Worm (Caenorhabditis elegans) whole organism, L1 larva: ENCODE results near the gene D1086.9.
A peak's percentile ranks its signal among the peaks of the same experiment; 100 is the strongest.

ENCODE experiments used
- C34B4.2 ChIP-seq: sonication (generic microtip); optimal IDR thresholded peaks from 2 replicates; lab custom pipeline; 2017; ENCODE audit warnings: mild to moderate bottlenecking, missing genetic modification characterization, missing compliant biosample characterization
- alr-1 ChIP-seq: fragments of 200-800 bp; sonication (Bioruptor generic); optimal IDR thresholded peaks from 2 replicates; lab custom pipeline; 2018; ENCODE audit warnings: borderline replicate concordance, mild to moderate bottlenecking, missing genetic modification characterization, missing compliant biosample characterization
- blmp-1 ChIP-seq: fragments of 150-350 bp; optimal IDR thresholded peaks from 2 replicates; lab custom pipeline; 2014; ENCODE audit warnings: missing biosample characterization, missing genetic modification characterization
- ceh-82 ChIP-seq, 3 experiments: fragments of 150-350 bp in 1 of 3; sonication (generic microtip) in 2 of 3; optimal IDR thresholded peaks; 2 replicates each; lab custom pipeline; 2014 to 2017; ENCODE audit warnings: missing biosample characterization in 3 of 3, missing genetic modification characterization in 3 of 3
- ceh-90 ChIP-seq: sonication (generic microtip); optimal IDR thresholded peaks from 2 replicates; lab custom pipeline; 2016; ENCODE audit warnings: missing genetic modification characterization, missing compliant biosample characterization
- dpl-1 ChIP-seq, 3 experiments: fragments of 150-350 bp in 2 of 3; sonication (generic microtip) in 1 of 3; optimal IDR thresholded peaks; 2 replicates each; lab custom pipeline; 2014 to 2017; ENCODE audit warnings: missing biosample characterization in 3 of 3, missing genetic modification characterization in 3 of 3, missing genetic modification reagents in 3 of 3
- efl-1 ChIP-seq, 4 experiments: fragments of 150-350 bp; optimal IDR thresholded peaks in 3 of 4; peaks in 1 of 4; 1 replicate in 1 of 4; 2 replicates in 3 of 4; lab custom pipeline; 2014; ENCODE audit warnings: missing biosample characterization in 2 of 4, missing genetic modification characterization in 2 of 4, missing genetic modification reagents in 2 of 4
- elt-2 ChIP-seq: sonication (generic microtip); optimal IDR thresholded peaks from 2 replicates; lab custom pipeline; 2016; ENCODE audit warnings: missing genetic modification characterization, mild to moderate bottlenecking, inconsistent platforms, missing compliant biosample characterization, missing genetic modification reagents
- ets-5 ChIP-seq: fragments of 200-800 bp; sonication (Bioruptor generic); IDR thresholded peaks from 2 replicates; pipeline ENCODE4 v1.3.6; 2022; ENCODE audit warnings: missing genetic modification characterization, missing compliant biosample characterization
- fkh-10 ChIP-seq: sonication (generic microtip); optimal IDR thresholded peaks from 2 replicates; lab custom pipeline; 2017; ENCODE audit warnings: missing biosample characterization, missing genetic modification reagents, missing genetic modification characterization
- fkh-4 ChIP-seq: sonication (generic microtip); optimal IDR thresholded peaks from 2 replicates; lab custom pipeline; 2016; ENCODE audit warnings: missing compliant biosample characterization, missing genetic modification characterization, borderline replicate concordance
- fos-1 ChIP-seq: fragments of 150-350 bp; optimal IDR thresholded peaks from 2 replicates; lab custom pipeline; 2014; ENCODE audit warnings: missing biosample characterization, missing genetic modification characterization
- hlh-4 ChIP-seq: sonication (generic microtip); optimal IDR thresholded peaks from 2 replicates; lab custom pipeline; 2016; ENCODE audit warnings: mild to moderate bottlenecking, missing genetic modification characterization, missing compliant biosample characterization
- hpl-2 ChIP-seq: fragments of 150-350 bp; optimal IDR thresholded peaks from 2 replicates; lab custom pipeline; 2014; ENCODE audit warnings: missing biosample characterization, missing genetic modification reagents, missing genetic modification characterization
- lin-13 ChIP-seq: fragments of 150-350 bp; optimal IDR thresholded peaks from 2 replicates; lab custom pipeline; 2014; ENCODE audit warnings: missing biosample characterization, missing genetic modification reagents, missing genetic modification characterization
- lin-14 ChIP-seq: fragments of 200-800 bp; sonication (Bioruptor generic); optimal IDR thresholded peaks from 2 replicates; lab custom pipeline; 2018; ENCODE audit warnings: mild to moderate bottlenecking, missing genetic modification characterization, moderate library complexity, missing compliant biosample characterization
- lin-15B ChIP-seq: fragments of 150-350 bp; sonication (generic microtip); optimal IDR thresholded peaks from 3 replicates; lab custom pipeline; 2014; ENCODE audit warnings: missing biosample characterization, missing genetic modification characterization
- lin-35 ChIP-seq, 2 experiments: fragments of 150-350 bp; optimal IDR thresholded peaks; 2 replicates each; lab custom pipeline; 2014; ENCODE audit warnings: missing biosample characterization in 2 of 2, missing genetic modification characterization in 2 of 2, missing genetic modification reagents in 2 of 2
- lin-39 ChIP-seq: fragments of 150-350 bp; optimal IDR thresholded peaks from 2 replicates; lab custom pipeline; 2014; ENCODE audit warnings: missing biosample characterization, missing genetic modification reagents, missing genetic modification characterization
- lsy-2 ChIP-seq, 2 experiments: fragments of 150-350 bp; optimal IDR thresholded peaks; 2 replicates each; lab custom pipeline; 2014; ENCODE audit warnings: missing biosample characterization in 2 of 2, missing genetic modification characterization in 2 of 2
- nhr-11 ChIP-seq: fragments of 150-350 bp; optimal IDR thresholded peaks from 2 replicates; lab custom pipeline; 2014; ENCODE audit warnings: missing biosample characterization, missing genetic modification characterization
- nhr-20 ChIP-seq: sonication (generic microtip); optimal IDR thresholded peaks from 2 replicates; lab custom pipeline; 2016; ENCODE audit warnings: mild to moderate bottlenecking, missing genetic modification characterization, missing compliant biosample characterization
- nhr-71 ChIP-seq: sonication (generic microtip); optimal IDR thresholded peaks from 2 replicates; lab custom pipeline; 2016; ENCODE audit warnings: mild to moderate bottlenecking, missing genetic modification characterization, moderate library complexity, missing compliant biosample characterization
- nhr-77 ChIP-seq: fragments of 150-350 bp; optimal IDR thresholded peaks from 2 replicates; lab custom pipeline; 2014; ENCODE audit warnings: missing biosample characterization, missing genetic modification characterization
- nhr-85 ChIP-seq: sonication (generic microtip); peaks from one replicate; lab custom pipeline; 2016; ENCODE audit warnings: missing genetic modification characterization, inconsistent platforms, missing compliant biosample characterization
- nhr-90 ChIP-seq: sonication (generic microtip); optimal IDR thresholded peaks from 2 replicates; lab custom pipeline; 2016; ENCODE audit warnings: mild to moderate bottlenecking, missing genetic modification characterization, missing compliant biosample characterization; ENCODE audit not compliant: poor library complexity
- pax-3 ChIP-seq: fragments of 200-800 bp; sonication (Bioruptor generic); optimal IDR thresholded peaks from 2 replicates; lab custom pipeline; 2018; ENCODE audit warnings: mild to moderate bottlenecking, missing genetic modification characterization, moderate library complexity, missing compliant biosample characterization
- rnt-1 ChIP-seq: sonication (generic microtip); optimal IDR thresholded peaks from 2 replicates; lab custom pipeline; 2016; ENCODE audit warnings: mild to moderate bottlenecking, missing genetic modification characterization, moderate library complexity, missing compliant biosample characterization
- skn-1 ChIP-seq: fragments of 150-350 bp; optimal IDR thresholded peaks from 2 replicates; lab custom pipeline; 2014; ENCODE audit warnings: missing biosample characterization, missing genetic modification characterization
- snu-23 ChIP-seq: sonication (generic microtip); optimal IDR thresholded peaks from 2 replicates; lab custom pipeline; 2016; ENCODE audit warnings: missing genetic modification characterization, missing compliant biosample characterization
- sptf-1 ChIP-seq: fragments of 150-350 bp; optimal IDR thresholded peaks from 2 replicates; lab custom pipeline; 2014; ENCODE audit warnings: missing biosample characterization, missing genetic modification characterization
- tlp-1 ChIP-seq: fragments of 150-350 bp; optimal IDR thresholded peaks from 2 replicates; lab custom pipeline; 2014; ENCODE audit warnings: missing biosample characterization, missing genetic modification characterization
- unc-130 ChIP-seq: fragments of 150-350 bp; optimal IDR thresholded peaks from 2 replicates; lab custom pipeline; 2017; ENCODE audit warnings: missing biosample characterization, missing genetic modification characterization, inconsistent platforms

The D1086.9 gene

ce11 chrV:14120674-14121073 is 16.6 kb downstream of the D1086.9 start:
- TF ChIP-seq skn-1 (tag; lab: Kevin White, UChicago) (no peak), lin-39 (tag; lab: Kevin White, UChicago) (no peak), unc-130 (no peak), nhr-90 (tag; lab: Kevin White, UChicago) (no peak), blmp-1 (no peak), nhr-71 (no peak), ceh-90 (tag; lab: Kevin White, UChicago) (no peak), lin-15B (no peak), lin-13 (GFP tag; lab: Kevin White, UChicago) (no peak), ets-5 (GFP tag; lab: Robert Waterston, UW) (no peak)

DNA sequence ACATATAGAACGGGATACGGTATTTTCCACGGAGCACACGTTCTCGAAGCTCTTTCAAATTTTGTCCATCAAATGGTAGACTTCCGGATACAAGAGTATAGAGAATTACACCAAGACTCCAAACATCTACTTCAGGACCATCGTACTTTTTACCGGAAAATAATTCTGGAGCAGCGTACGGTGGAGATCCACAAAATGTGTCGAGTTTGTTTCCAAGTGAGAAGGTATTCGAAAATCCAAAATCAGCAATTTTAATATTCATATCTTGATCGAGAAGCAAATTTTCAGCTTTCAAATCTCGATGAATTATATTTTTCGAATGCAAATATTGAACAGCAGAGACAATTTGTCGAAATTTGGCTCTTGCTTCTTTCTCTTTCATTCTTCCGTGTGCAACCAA is 19.1 kb downstream of the D1086.9 start:
- TF ChIP-seq hlh-4 (tag; lab: Kevin White, UChicago) = no peak

DNA sequence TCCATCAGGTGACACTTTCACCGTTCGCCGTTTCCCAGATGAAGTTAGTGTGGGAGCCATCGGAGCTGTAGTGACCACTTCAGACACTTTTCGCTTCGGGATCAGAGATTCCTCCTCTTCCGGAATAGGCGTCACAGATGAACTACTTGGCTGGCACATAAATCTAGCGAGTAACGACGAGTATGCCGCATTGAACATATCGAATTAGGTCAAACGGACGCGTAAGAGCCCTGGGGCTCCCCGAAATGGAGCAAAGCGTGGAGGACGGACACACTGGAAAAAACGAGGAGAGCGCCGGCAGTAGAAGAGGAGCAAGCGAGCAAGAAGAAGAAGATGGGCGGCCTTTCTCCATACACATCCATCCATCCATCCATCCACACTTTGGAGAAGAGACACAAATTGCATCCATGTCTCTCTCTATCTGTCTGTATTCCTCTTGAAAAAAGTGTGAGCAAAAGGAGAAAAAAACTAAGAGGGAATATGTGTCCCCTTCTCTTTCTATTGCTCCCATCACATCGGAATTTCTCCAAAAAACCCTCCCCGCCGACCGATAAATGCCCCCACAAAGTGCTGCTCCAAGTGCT is 22.4 kb downstream of the D1086.9 start:
- TF ChIP-seq ceh-82 (tag; optimal IDR thresholded peaks at IDR 0.05; lab: Kevin White, UChicago) (peak in 1 of 3 experiments; percentile 27), tlp-1 (tag; lab: Kevin White, UChicago) (no peak), lin-14 (GFP tag; lab: Kevin White, UChicago) (peak; percentile 57), fkh-10 (GFP tag; lab: Kevin White, UChicago) (peak; percentile 3), nhr-11 (tag; lab: Kevin White, UChicago) (no peak)

DNA sequence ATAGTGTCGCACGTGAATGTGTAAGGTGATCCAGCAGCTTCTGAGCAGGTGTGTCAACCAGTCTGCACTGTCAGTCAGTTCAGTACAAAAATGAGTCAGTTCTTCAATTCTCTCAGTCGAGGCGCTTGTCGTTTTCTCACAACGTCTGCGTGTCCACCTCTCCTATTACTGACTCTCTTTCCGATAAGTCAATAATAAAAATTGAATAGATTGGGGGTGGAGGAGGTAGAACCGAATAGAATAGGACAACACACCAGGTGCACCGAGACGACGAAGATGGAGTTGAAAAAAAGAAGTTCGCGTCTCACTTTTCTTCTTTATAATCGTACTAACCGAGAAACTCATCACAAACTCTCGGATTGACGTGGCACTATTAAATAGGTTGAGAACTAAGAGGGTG is 23.8 kb downstream of the D1086.9 start:
- TF ChIP-seq fkh-4 (tag; lab: Kevin White, UChicago) (no peak), lin-35 (GFP tag; optimal IDR thresholded peaks at IDR 0.05; lab: Kevin White, UChicago) (peak in 1 of 2 experiments; percentile 7), efl-1 (optimal IDR thresholded peaks at IDR 0.05; lab: Kevin White, UChicago) (no peak), efl-1 (GFP tag; optimal IDR thresholded peaks at IDR 0.05 in 1 of 2; lab: Kevin White, UChicago) (peak in 1 of 2 experiments; percentile 83), lin-13 (GFP tag; lab: Kevin White, UChicago) (no peak), lin-14 (GFP tag; lab: Kevin White, UChicago) (peak; percentile 37)

ce11 chrV:14128858-14129257 is 24.8 kb downstream of the D1086.9 start:
- TF ChIP-seq efl-1 (optimal IDR thresholded peaks at IDR 0.05; lab: Kevin White, UChicago) (no peak), efl-1 (GFP tag; optimal IDR thresholded peaks at IDR 0.05 in 1 of 2; lab: Kevin White, UChicago) (peak in 1 of 2 experiments; percentile 88), lin-14 (GFP tag; lab: Kevin White, UChicago) (peak; percentile 9), nhr-20 (no peak), pax-3 (peak; percentile 41)

DNA sequence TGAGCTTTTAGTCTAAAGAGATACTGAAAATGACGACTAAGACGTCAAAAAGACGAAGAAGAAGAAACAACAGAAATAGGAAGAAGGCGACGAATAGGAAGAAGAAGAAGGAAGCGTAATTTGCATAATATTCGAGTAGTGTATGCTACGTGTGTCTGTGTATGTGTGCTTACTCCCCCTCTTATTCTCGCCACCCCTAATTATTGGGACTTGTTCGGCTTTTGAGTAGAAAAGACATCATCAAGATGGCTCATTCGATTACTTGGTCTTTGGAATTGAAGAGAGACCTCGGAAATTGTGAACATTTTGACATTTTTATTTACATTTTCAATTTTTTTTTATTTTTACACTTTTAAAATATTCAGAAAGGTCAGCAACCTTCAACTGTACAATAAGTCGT is 26.2 kb downstream of the D1086.9 start:
- TF ChIP-seq snu-23 (GFP tag; lab: Kevin White, UChicago) (no peak), lin-14 (GFP tag; lab: Kevin White, UChicago) (peak; percentile 44)
- TF ChIP-seq, all 84 proteins: peak for 1

DNA sequence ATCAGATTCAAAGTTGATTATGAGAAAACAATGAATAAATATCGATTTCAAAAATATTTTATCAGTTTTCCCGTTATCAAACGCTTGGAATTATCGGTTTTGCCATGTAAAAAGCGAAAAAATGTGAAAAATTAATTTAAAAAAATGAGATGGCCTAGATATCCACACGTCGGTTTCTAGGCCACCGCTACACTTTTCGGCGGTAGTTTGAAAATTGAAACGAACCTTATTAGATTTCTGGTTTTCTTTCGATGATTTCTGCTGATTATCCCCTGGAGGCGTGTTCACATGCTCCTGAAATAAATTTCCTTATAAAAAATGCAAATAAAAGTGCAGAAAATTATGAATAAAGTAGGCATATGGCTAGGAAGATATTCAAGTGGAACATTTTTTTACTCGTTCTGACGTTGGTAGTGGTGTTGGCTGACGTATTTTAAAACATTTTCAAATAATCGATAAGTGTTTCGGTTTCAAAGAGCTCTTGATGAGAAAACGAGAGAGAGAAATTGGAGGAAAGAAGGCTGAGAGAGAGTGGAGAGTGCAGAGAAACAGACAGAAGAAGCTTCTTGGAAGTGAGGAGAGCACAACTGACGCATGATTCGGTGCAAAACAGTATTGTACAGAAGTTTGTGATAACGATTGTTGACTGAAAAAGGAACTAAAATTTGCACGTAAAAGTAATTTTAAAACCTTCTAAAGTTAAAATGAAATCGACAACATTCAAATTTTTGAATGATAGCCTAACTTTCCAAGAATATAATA is 29.1 kb downstream of the D1086.9 start:
- TF ChIP-seq lin-14 (GFP tag; lab: Kevin White, UChicago) (peak; percentile 10), elt-2 (tag; lab: Kevin White, UChicago) (peak; percentile 39), ceh-90 (tag; lab: Kevin White, UChicago) (peak; percentile 70), C34B4.2 (tag; lab: Kevin White, UChicago) (no peak), blmp-1 (no peak), nhr-77 (tag; lab: Kevin White, UChicago) (no peak), lin-35 (GFP tag; optimal IDR thresholded peaks at IDR 0.05; lab: Kevin White, UChicago) (peak; percentile 12 to 51), rnt-1 (tag; lab: Kevin White, UChicago) (peak; percentile 52), hpl-2 (GFP tag; lab: Kevin White, UChicago) (no peak), nhr-71 (peak; percentile 6), hlh-4 (tag; lab: Kevin White, UChicago) (no peak), dpl-1 (GFP tag; optimal IDR thresholded peaks at IDR 0.05; lab: Kevin White, UChicago) (peak in 2 of 3 experiments; percentile 23 to 44), alr-1 (no peak), nhr-85 (peak; percentile 67), lin-39 (tag; lab: Kevin White, UChicago) (no peak), lsy-2 (tag; optimal IDR thresholded peaks at IDR 0.05; lab: Kevin White, UChicago) (peak in 1 of 2 experiments; percentile 9), nhr-20 (no peak), efl-1 (optimal IDR thresholded peaks at IDR 0.05; lab: Kevin White, UChicago) (peak; percentile 8 to 45), efl-1 (GFP tag; optimal IDR thresholded peaks at IDR 0.05 in 1 of 2; lab: Kevin White, UChicago) (peak; percentile 66 to 93), fos-1 (tag; lab: Kevin White, UChicago) (peak; percentile 2), sptf-1 (tag; lab: Kevin White, UChicago) (no peak)
